Fruit fly (Drosophila melanogaster) Kc167 (cell line): ENCODE data around the gene CG33285.

Source experiments
- Myc ChIP-seq: fragments of >200 bp; optimal IDR thresholded peaks from 2 replicates; lab custom pipeline; 2017; ENCODE audit warnings: missing external identifiers
- Sin3A ChIP-seq: fragments of >200 bp; optimal IDR thresholded peaks from 2 replicates; lab custom pipeline; 2018; ENCODE audit warnings: missing external identifiers
- h ChIP-seq: fragments of >200 bp; optimal IDR thresholded peaks from 3 replicates; lab custom pipeline; 2018; ENCODE audit warnings: missing external identifiers
- insv ChIP-seq: fragments of >200 bp; optimal IDR thresholded peaks from 3 replicates; lab custom pipeline; 2018; ENCODE audit warnings: missing external identifiers
- psq ChIP-seq: fragments of >200 bp; optimal IDR thresholded peaks from 2 replicates; lab custom pipeline; 2017; ENCODE audit warnings: missing external identifiers
- ttk ChIP-seq: sonication (Bioruptor generic); optimal IDR thresholded peaks from 2 replicates; lab custom pipeline; 2017; ENCODE audit warnings: missing external identifiers

CG33285 gene

dm6 chr3L:21053763-21054162 is 35.0 kb downstream of the CG33285 start:
- TF ChIP-seq psq (lab: Kevin White, UChicago), result no peak
- no peak for TF ChIP-seq insv (lab: Kevin White, UChicago)
- no peak for TF ChIP-seq h (lab: Kevin White, UChicago)
- no peak for TF ChIP-seq Myc (lab: Kevin White, UChicago)
- TF ChIP-seq ttk, result no peak
- TF ChIP-seq Sin3A (lab: Kevin White, UChicago), result no peak

DNA sequence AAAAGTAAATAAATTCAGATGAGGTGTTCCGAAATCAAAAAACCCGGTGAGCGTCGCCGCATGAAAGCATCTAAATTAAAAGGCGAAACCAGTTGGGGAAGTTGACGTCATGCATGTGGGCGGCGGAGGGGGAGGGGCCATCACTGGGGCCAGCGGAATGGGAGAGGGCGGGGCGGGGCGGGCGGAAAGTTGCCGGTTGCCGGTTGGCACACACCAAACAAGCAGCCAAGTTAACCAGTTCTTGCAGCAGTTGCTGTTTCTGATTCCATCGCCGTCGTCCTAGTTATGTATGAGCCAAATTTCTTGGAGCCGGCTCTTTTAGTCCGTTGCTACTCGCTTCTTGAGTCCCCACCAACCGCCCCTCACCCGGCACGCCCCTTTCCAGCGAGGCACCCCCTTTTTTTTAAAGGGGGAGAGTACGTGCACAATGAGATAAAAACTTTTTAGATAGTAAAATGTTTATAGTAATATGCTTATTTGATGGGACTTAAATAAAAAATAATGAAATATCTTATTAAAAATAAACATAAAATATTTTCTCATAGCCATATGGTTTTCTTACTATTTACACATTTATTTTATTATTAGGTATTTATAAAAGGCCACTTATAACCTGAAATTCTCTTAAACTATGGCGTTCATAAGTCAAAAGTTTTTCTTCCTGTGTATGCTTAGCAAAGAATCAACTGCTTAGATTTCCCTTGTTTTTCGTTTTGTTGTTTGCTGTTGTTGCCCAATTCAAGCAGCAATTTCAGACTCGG is 36.4 kb downstream of the CG33285 start:
- no peak for TF ChIP-seq insv (lab: Kevin White, UChicago)
- TF ChIP-seq ttk, result no peak
- no peak for TF ChIP-seq psq (lab: Kevin White, UChicago)
- TF ChIP-seq Myc (lab: Kevin White, UChicago), result no peak
- TF ChIP-seq h (lab: Kevin White, UChicago), result no peak
- no peak for TF ChIP-seq Sin3A (lab: Kevin White, UChicago)

DNA sequence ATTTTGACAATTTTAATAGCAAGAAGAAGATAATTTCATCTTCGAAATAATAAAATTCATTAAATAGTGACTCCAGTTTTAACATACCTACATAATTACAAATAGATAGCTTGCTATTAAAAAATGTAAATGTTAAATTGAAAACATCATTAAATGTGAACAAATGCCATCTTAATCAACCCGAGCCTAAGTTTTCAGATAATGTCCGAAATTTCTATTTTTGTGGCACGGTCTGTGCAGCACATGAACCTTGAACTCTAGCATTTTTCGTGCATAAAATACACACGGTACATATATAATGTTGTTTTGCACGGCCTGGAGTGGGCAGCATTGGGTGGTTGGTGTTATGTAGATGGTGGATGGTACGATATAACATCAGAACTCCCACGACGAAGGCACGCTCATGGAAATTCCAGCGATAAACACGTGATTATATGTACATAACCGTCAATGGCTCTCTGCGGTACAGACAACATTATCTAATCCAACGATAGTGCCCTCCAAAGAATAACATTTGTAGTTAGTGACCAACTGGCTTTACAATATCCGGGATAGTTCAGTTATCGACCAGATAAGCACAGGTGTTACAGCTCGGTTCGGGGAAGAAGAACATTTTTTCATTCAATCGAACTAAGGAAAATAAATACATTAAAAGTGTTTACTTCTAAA is 38.6 kb downstream of the CG33285 start:
- TF ChIP-seq psq (lab: Kevin White, UChicago) (no peak), Myc (lab: Kevin White, UChicago) (no peak), ttk (no peak), h (lab: Kevin White, UChicago) (no peak), Sin3A (lab: Kevin White, UChicago) (no peak), insv (lab: Kevin White, UChicago) (no peak)

dm6 chr3L:21049417-21049914 is 39.3 kb downstream of the CG33285 start:
- TF ChIP-seq ttk, result no peak
- no peak for TF ChIP-seq Myc (lab: Kevin White, UChicago)
- no peak for TF ChIP-seq psq (lab: Kevin White, UChicago)
- no peak for TF ChIP-seq insv (lab: Kevin White, UChicago)
- TF ChIP-seq h (lab: Kevin White, UChicago), result no peak
- TF ChIP-seq Sin3A (lab: Kevin White, UChicago), result no peak

DNA sequence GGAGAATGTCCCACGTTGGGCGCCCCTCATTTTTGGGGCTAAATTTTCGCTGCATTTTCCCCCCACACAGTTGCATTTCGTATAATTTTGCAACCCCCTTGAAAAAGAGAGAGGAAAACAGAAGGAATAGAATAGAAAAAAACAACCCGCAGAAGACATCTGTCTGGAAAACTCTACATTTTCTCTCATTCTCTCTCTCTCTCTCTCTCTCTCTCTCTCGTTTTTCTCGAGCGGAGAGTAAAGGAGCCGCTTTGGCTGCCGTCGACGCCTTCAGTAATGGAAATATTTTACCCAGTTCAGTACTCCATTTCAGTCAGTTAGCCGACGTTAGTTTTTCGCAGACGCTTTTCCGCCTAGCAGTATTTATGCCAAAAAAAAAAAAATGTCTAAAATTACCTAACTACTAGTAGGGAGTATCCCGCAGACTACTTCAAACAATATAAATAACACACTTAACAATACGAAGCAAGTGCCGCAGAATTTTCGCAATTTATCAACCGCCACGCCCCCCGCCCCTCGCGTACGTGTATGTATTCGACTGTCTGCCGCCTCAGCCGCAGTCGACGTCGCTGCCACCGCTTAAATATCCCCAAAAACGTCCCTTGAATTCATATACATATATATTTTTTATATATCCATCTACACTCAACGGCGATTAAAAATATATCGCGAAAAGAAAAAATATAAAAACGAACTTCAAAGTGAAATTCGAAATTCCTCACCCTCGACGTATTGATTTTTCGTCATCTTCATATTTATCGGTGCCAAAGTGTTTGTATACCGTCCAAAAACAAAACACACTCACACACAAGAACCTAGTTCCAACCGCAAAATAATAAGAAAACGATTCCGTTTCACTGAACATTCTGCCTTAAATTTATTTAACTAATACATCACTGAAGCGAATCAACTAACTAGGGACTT is 40.8 kb downstream of the CG33285 start:
- TF ChIP-seq Sin3A (lab: Kevin White, UChicago) (no peak), ttk (no peak), insv (lab: Kevin White, UChicago) (no peak), Myc (lab: Kevin White, UChicago) (no peak), h (lab: Kevin White, UChicago) (no peak), psq (lab: Kevin White, UChicago) (no peak)

dm6 chr3L:21047037-21047436 is 41.8 kb downstream of the CG33285 start:
- no peak for TF ChIP-seq Sin3A (lab: Kevin White, UChicago)
- no peak for TF ChIP-seq Myc (lab: Kevin White, UChicago)
- no peak for TF ChIP-seq psq (lab: Kevin White, UChicago)
- no peak for TF ChIP-seq ttk
- TF ChIP-seq insv (lab: Kevin White, UChicago), result no peak
- no peak for TF ChIP-seq h (lab: Kevin White, UChicago)

DNA sequence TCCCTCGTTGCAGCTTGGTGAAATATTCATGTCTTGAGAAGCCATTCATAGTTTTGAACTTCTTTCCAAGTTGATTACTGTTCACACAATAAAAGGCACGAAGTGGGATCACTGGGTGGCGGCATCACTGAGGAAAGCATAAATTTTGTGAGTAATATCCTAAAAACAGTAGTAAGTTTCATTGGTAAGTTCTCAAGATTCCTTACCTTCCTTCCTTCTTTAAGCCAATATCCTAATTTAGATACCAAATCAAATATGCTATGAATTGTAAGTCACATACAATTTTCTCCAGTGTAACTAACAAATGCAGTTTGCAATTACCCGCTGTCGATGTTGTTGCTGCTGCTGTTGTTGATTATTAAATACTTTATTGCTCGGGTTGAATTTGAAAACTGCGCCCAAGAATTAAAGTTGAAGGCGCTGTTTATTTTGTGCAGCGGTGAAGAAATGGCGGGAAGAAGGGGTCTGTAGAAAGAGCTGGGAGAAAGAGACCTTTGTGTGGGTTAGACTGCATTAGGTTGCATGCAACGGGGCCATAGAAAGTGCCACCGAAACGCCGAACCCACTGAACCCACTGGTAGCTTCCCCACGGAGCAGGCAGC is 42.6 kb downstream of the CG33285 start:
- TF ChIP-seq Myc (lab: Kevin White, UChicago) (no peak), ttk (no peak), insv (lab: Kevin White, UChicago) (no peak), h (lab: Kevin White, UChicago) (no peak), Sin3A (lab: Kevin White, UChicago) (no peak), psq (lab: Kevin White, UChicago) (no peak)

- TF ChIP-seq h (lab: Kevin White, UChicago), result no peak
- TF ChIP-seq insv (lab: Kevin White, UChicago), result no peak
- TF ChIP-seq ttk, result no peak
- no peak for TF ChIP-seq Myc (lab: Kevin White, UChicago)
- TF ChIP-seq psq (lab: Kevin White, UChicago), result no peak
- no peak for TF ChIP-seq Sin3A (lab: Kevin White, UChicago)
These were observed 44.1 kb downstream of the CG33285 start for dm6 chr3L:21044721-21045120.

- TF ChIP-seq Sin3A (lab: Kevin White, UChicago) (no peak), insv (lab: Kevin White, UChicago) (no peak)
These were observed 44.7 kb downstream of the CG33285 start for dm6 chr3L:21043894-21044682.

- no peak for TF ChIP-seq psq (lab: Kevin White, UChicago)
- no peak for TF ChIP-seq Sin3A (lab: Kevin White, UChicago)
- TF ChIP-seq ttk, result no peak
- TF ChIP-seq insv (lab: Kevin White, UChicago), result no peak
- TF ChIP-seq h (lab: Kevin White, UChicago), result no peak
- TF ChIP-seq Myc (lab: Kevin White, UChicago), result no peak
These were observed 45.4 kb downstream of the CG33285 start for dm6 chr3L:21043435-21043834.
